Worm (Caenorhabditis elegans) whole organism, L2 larva: ENCODE measurements around the gene K08C7.6.
A peak's percentile ranks its signal among the peaks of the same experiment; 100 is the strongest.

Source experiments
- F13H6.1 ChIP-seq: sonication (generic microtip); optimal IDR thresholded peaks from 2 replicates; lab custom pipeline; 2016; ENCODE audit warnings: missing genetic modification characterization, missing compliant biosample characterization
- Y55F3AM.14 ChIP-seq: fragments of 200-800 bp; sonication (Bioruptor generic); optimal IDR thresholded peaks from 2 replicates; lab custom pipeline; 2018; ENCODE audit warnings: mild to moderate bottlenecking, missing genetic modification characterization, missing compliant biosample characterization
- alr-1 ChIP-seq: fragments of 150-350 bp; optimal IDR thresholded peaks from 2 replicates; lab custom pipeline; 2014; ENCODE audit warnings: missing biosample characterization, missing genetic modification characterization
- ceh-16 ChIP-seq: fragments of 150-350 bp; optimal IDR thresholded peaks from 2 replicates; lab custom pipeline; 2014; ENCODE audit warnings: missing biosample characterization, missing genetic modification characterization
- crh-2 ChIP-seq: sonication (generic microtip); optimal IDR thresholded peaks from 2 replicates; lab custom pipeline; 2017; ENCODE audit warnings: missing biosample characterization, missing genetic modification characterization
- fos-1 ChIP-seq: fragments of 150-350 bp; optimal IDR thresholded peaks from 2 replicates; lab custom pipeline; 2014; ENCODE audit warnings: missing biosample characterization, missing genetic modification characterization
- gmeb-1 ChIP-seq: fragments of 150-350 bp; optimal IDR thresholded peaks from 2 replicates; lab custom pipeline; 2014; ENCODE audit warnings: missing biosample characterization, missing genetic modification characterization
- lin-13 ChIP-seq: fragments of 150-350 bp; optimal IDR thresholded peaks from 2 replicates; lab custom pipeline; 2014; ENCODE audit warnings: missing biosample characterization, missing genetic modification reagents, missing genetic modification characterization
- lin-39 ChIP-seq: fragments of 150-350 bp; optimal IDR thresholded peaks from 2 replicates; lab custom pipeline; 2014; ENCODE audit warnings: missing biosample characterization, missing genetic modification reagents, missing genetic modification characterization
- lsy-2 ChIP-seq, 2 experiments: fragments of 150-350 bp in 1 of 2; sonication (generic microtip) in 1 of 2; optimal IDR thresholded peaks; 2 replicates each; lab custom pipeline; 2014 to 2017; ENCODE audit warnings: missing biosample characterization in 2 of 2, missing genetic modification characterization in 2 of 2
- mab-5 ChIP-seq: fragments of 150-350 bp; optimal IDR thresholded peaks from 2 replicates; lab custom pipeline; 2014; ENCODE audit warnings: missing biosample characterization, missing genetic modification characterization
- mdl-1 ChIP-seq, 2 experiments: fragments of 150-350 bp in 1 of 2; sonication (generic microtip) in 1 of 2; optimal IDR thresholded peaks; 2 replicates each; lab custom pipeline; 2017; ENCODE audit warnings: missing biosample characterization in 2 of 2, missing genetic modification characterization in 2 of 2
- nhr-10 ChIP-seq: sonication (generic microtip); optimal IDR thresholded peaks from 2 replicates; lab custom pipeline; 2017; ENCODE audit warnings: missing biosample characterization, missing genetic modification characterization
- nhr-129 ChIP-seq: fragments of 150-350 bp; optimal IDR thresholded peaks from 2 replicates; lab custom pipeline; 2014; ENCODE audit warnings: missing biosample characterization, missing genetic modification characterization
- nhr-21 ChIP-seq: fragments of 150-350 bp; optimal IDR thresholded peaks from 2 replicates; lab custom pipeline; 2014; ENCODE audit warnings: missing biosample characterization, missing genetic modification characterization
- nhr-23 ChIP-seq: fragments of 150-350 bp; optimal IDR thresholded peaks from 2 replicates; lab custom pipeline; 2014; ENCODE audit warnings: missing biosample characterization, missing genetic modification reagents, missing genetic modification characterization
- nhr-237 ChIP-seq: fragments of 150-350 bp; optimal IDR thresholded peaks from 2 replicates; lab custom pipeline; 2014; ENCODE audit warnings: missing biosample characterization, missing genetic modification characterization
- skn-1 ChIP-seq: sonication (generic microtip); optimal IDR thresholded peaks from 2 replicates; lab custom pipeline; 2017; ENCODE audit warnings: missing biosample characterization, missing genetic modification characterization
- sma-3 ChIP-seq: sonication (generic microtip); optimal IDR thresholded peaks from 2 replicates; lab custom pipeline; 2016; ENCODE audit warnings: missing genetic modification reagents, missing genetic modification characterization, missing compliant biosample characterization
- sma-9 ChIP-seq, 2 experiments: fragments of 150-350 bp in 1 of 2; sonication (generic microtip) in 1 of 2; optimal IDR thresholded peaks; 2 replicates each; lab custom pipeline; 2014 to 2016; ENCODE audit warnings: missing genetic modification characterization in 2 of 2, mild to moderate bottlenecking in 1 of 2, missing biosample characterization in 1 of 2, missing compliant biosample characterization in 1 of 2, missing genetic modification reagents in 1 of 2, moderate library complexity in 1 of 2
- snpc-4 ChIP-seq: fragments of 150-350 bp; optimal IDR thresholded peaks from 2 replicates; lab custom pipeline; 2014; ENCODE audit warnings: missing biosample characterization, missing genetic modification characterization
- unc-39 ChIP-seq: fragments of 150-350 bp; optimal IDR thresholded peaks from 2 replicates; lab custom pipeline; 2014; ENCODE audit warnings: missing biosample characterization, missing genetic modification characterization
- unc-55 ChIP-seq: fragments of 150-350 bp; sonication (generic microtip); optimal IDR thresholded peaks from 3 replicates; lab custom pipeline; 2014; ENCODE audit warnings: missing biosample characterization, missing genetic modification reagents, missing genetic modification characterization
- unc-62 ChIP-seq: fragments of 150-350 bp; optimal IDR thresholded peaks from 2 replicates; lab custom pipeline; 2014; ENCODE audit warnings: missing biosample characterization, missing genetic modification reagents, missing genetic modification characterization
- zag-1 ChIP-seq: fragments of 150-350 bp; optimal IDR thresholded peaks from 2 replicates; lab custom pipeline; 2014; ENCODE audit warnings: missing biosample characterization, missing genetic modification characterization
- ztf-1 ChIP-seq: fragments of 200-800 bp; sonication (Bioruptor generic); conservative IDR thresholded peaks from 2 replicates; pipeline ENCODE4 v1.3.6; 2022; ENCODE audit warnings: missing genetic modification characterization, missing compliant biosample characterization
- ztf-4 ChIP-seq: fragments of 150-350 bp; optimal IDR thresholded peaks from 2 replicates; lab custom pipeline; 2014; ENCODE audit warnings: missing biosample characterization, missing genetic modification characterization

Gene K08C7.6

ce11 chrIV:10706090-10706489 is 20.4 kb upstream of the K08C7.6 start, which contains the start of gene R102.6:
TSS of gene R102.6 (minus strand) at chrIV:10706190.
- TF ChIP-seq F13H6.1 (tag; lab: Kevin White, UChicago) (no peak), lin-39 (tag; lab: Kevin White, UChicago) (no peak)

ce11 chrIV:10705176-10705575 is 19.5 kb upstream of the K08C7.6 start, which contains the start of gene R102.10:
TSS of gene R102.10 (plus strand) at chrIV:10705476.
- TF ChIP-seq lin-13 (GFP tag; lab: Kevin White, UChicago) (no peak), nhr-129 (no peak)

ce11 chrIV:10701866-10702458 is 16.3 kb upstream of the K08C7.6 start:
- TF ChIP-seq Y55F3AM.14 (GFP tag; lab: Kevin White, UChicago) (no peak), nhr-237 (no peak), lin-13 (GFP tag; lab: Kevin White, UChicago) (no peak), sma-9 (GFP tag; optimal IDR thresholded peaks at IDR 0.05; lab: Kevin White, UChicago) (peak; percentile 62), sma-9 (tag; optimal IDR thresholded peaks at IDR 0.05; lab: Kevin White, UChicago) (no peak), mdl-1 (tag; optimal IDR thresholded peaks at IDR 0.05; lab: Kevin White, UChicago) (no peak), mab-5 (no peak), ceh-16 (tag; lab: Kevin White, UChicago) (no peak), snpc-4 (tag; lab: Kevin White, UChicago) (no peak), crh-2 (tag; lab: Kevin White, UChicago) (no peak), ztf-1 (GFP tag; lab: Robert Waterston, UW) (no peak), nhr-10 (tag; lab: Kevin White, UChicago) (no peak), alr-1 (no peak), F13H6.1 (tag; lab: Kevin White, UChicago) (no peak), skn-1 (tag; lab: Kevin White, UChicago) (no peak), nhr-21 (tag; lab: Kevin White, UChicago) (peak; percentile 60), nhr-129 (peak; percentile 15), unc-62 (GFP tag; lab: Kevin White, UChicago) (no peak), sma-3 (GFP tag; lab: Kevin White, UChicago) (peak; percentile 28), fos-1 (tag; lab: Kevin White, UChicago) (peak; percentile 12), unc-39 (tag; lab: Kevin White, UChicago) (no peak), zag-1 (tag; lab: Kevin White, UChicago) (no peak), lsy-2 (tag; optimal IDR thresholded peaks at IDR 0.05; lab: Kevin White, UChicago) (no peak)

ce11 chrIV:10699660-10700059 is 14.0 kb upstream of the K08C7.6 start, which contains the start of gene R102.11:
TSS of gene R102.11 (minus strand) at chrIV:10699760.
- TF ChIP-seq nhr-23 (tag; lab: Kevin White, UChicago), result no peak
- TF ChIP-seq, all 48 proteins: peak for 0

- TF ChIP-seq ztf-4 (tag; lab: Kevin White, UChicago) (no peak), gmeb-1 (tag; lab: Kevin White, UChicago) (no peak)
Observed at ce11 chrIV:10699000-10699399, 13.3 kb upstream of the K08C7.6 start.

- TF ChIP-seq nhr-23 (tag; lab: Kevin White, UChicago) (no peak), unc-55 (no peak), fos-1 (tag; lab: Kevin White, UChicago) (no peak), sma-9 (GFP tag; optimal IDR thresholded peaks at IDR 0.05; lab: Kevin White, UChicago) (no peak), sma-9 (tag; optimal IDR thresholded peaks at IDR 0.05; lab: Kevin White, UChicago) (no peak), ztf-4 (tag; lab: Kevin White, UChicago) (no peak)
Observed at ce11 chrIV:10698486-10698885, 12.8 kb upstream of the K08C7.6 start.
